Fruit fly (Drosophila melanogaster) whole organism, embryonic: ENCODE measurements around the gene CG4968.
A peak's percentile ranks its signal among the peaks of the same experiment; 100 is the strongest.

ENCODE experiments used
- B-H2 ChIP-seq: fragments of 200-800 bp; sonication (Bioruptor generic); optimal IDR thresholded peaks from 2 replicates; lab custom pipeline; 2018; ENCODE audit warnings: missing biosample characterization, mild to moderate bottlenecking, missing genetic modification characterization
- BEAF-32 ChIP-seq: fragments of 200-800 bp; sonication (Bioruptor generic); optimal IDR thresholded peaks from 3 replicates; lab custom pipeline; 2017; ENCODE audit warnings: missing biosample characterization, missing genetic modification characterization, mild to moderate bottlenecking, moderate library complexity, missing genetic modification reagents
- CG10462 ChIP-seq: fragments of 200-800 bp; sonication (Bioruptor generic); optimal IDR thresholded peaks from 2 replicates; lab custom pipeline; 2016; ENCODE audit warnings: missing biosample characterization, missing genetic modification characterization
- CG13287 ChIP-seq: fragments of 200-800 bp; sonication (Bioruptor generic); IDR thresholded peaks from 2 replicates; pipeline ENCODE4 v1.3.6; 2022; ENCODE audit warnings: missing biosample characterization, missing genetic modification characterization; ENCODE audit not compliant: partially characterized antibody
- CG1647 ChIP-seq: fragments of 200-800 bp; sonication (Bioruptor generic); optimal IDR thresholded peaks from 3 replicates; lab custom pipeline; 2016; ENCODE audit warnings: missing biosample characterization, missing genetic modification characterization
- CG16779 ChIP-seq: fragments of 200-800 bp; sonication (Bioruptor generic); IDR thresholded peaks from 2 replicates; pipeline ENCODE4 v1.3.6; 2022; ENCODE audit warnings: missing biosample characterization, missing genetic modification characterization
- CG18262 ChIP-seq: fragments of 200-800 bp; optimal IDR thresholded peaks from 3 replicates; lab custom pipeline; 2019; ENCODE audit warnings: missing biosample characterization, mild to moderate bottlenecking, missing genetic modification characterization, moderate library complexity
- CG2116 ChIP-seq: fragments of 200-800 bp; sonication (Bioruptor generic); optimal IDR thresholded peaks from 3 replicates; lab custom pipeline; 2018; ENCODE audit warnings: missing biosample characterization, mild to moderate bottlenecking, missing genetic modification characterization
- CG30020 ChIP-seq: fragments of 200-800 bp; optimal IDR thresholded peaks from 2 replicates; lab custom pipeline; 2019; ENCODE audit warnings: missing biosample characterization, mild to moderate bottlenecking, missing genetic modification characterization, moderate library complexity
- CG30403 ChIP-seq: fragments of 200-800 bp; sonication (Bioruptor generic); optimal IDR thresholded peaks from 3 replicates; lab custom pipeline; 2016; ENCODE audit warnings: missing biosample characterization, missing genetic modification characterization
- CG32532 ChIP-seq: fragments of 200-800 bp; sonication (Bioruptor generic); IDR thresholded peaks from 2 replicates; pipeline ENCODE4 v1.3.6; 2022; ENCODE audit warnings: missing biosample characterization, missing genetic modification characterization
- CG34376 ChIP-seq: fragments of 200-800 bp; sonication (Bioruptor generic); optimal IDR thresholded peaks from 2 replicates; lab custom pipeline; 2018; ENCODE audit warnings: missing biosample characterization, mild to moderate bottlenecking, missing genetic modification characterization
- CG3995 ChIP-seq: fragments of 200-800 bp; sonication (Bioruptor generic); optimal IDR thresholded peaks from 3 replicates; lab custom pipeline; 2016; ENCODE audit warnings: missing biosample characterization, missing genetic modification characterization
- CG7839 ChIP-seq: fragments of 200-800 bp; sonication (Bioruptor generic); optimal IDR thresholded peaks from 3 replicates; lab custom pipeline; 2018; ENCODE audit warnings: missing biosample characterization, mild to moderate bottlenecking, missing genetic modification characterization, moderate library complexity
- CG8290 ChIP-seq, 3 experiments: fragments of 200-800 bp; sonication (Bioruptor generic); optimal IDR thresholded peaks; 2 replicates each; lab custom pipeline; 2016 to 2019; ENCODE audit warnings: missing biosample characterization in 3 of 3, missing genetic modification characterization in 3 of 3, mild to moderate bottlenecking in 2 of 3, moderate library complexity in 1 of 3
- CG8388 ChIP-seq: fragments of 200-800 bp; sonication (Bioruptor generic); optimal IDR thresholded peaks from 2 replicates; lab custom pipeline; 2019; ENCODE audit warnings: missing biosample characterization, mild to moderate bottlenecking, missing genetic modification characterization, moderate library complexity
- CG9437 ChIP-seq: fragments of 200-800 bp; sonication (Bioruptor generic); optimal IDR thresholded peaks from 2 replicates; lab custom pipeline; 2018; ENCODE audit warnings: missing biosample characterization, mild to moderate bottlenecking, missing genetic modification characterization
- D19B ChIP-seq: fragments of 200-800 bp; sonication (Bioruptor generic); optimal IDR thresholded peaks from 2 replicates; lab custom pipeline; 2017; ENCODE audit warnings: missing biosample characterization, mild to moderate bottlenecking, missing genetic modification characterization
- Dll ChIP-seq: fragments of 200-800 bp; sonication (Bioruptor generic); IDR thresholded peaks from 4 replicates; pipeline ENCODE4 v1.3.6; 2022; ENCODE audit warnings: missing biosample characterization, missing genetic modification characterization; ENCODE audit not compliant: partially characterized antibody
- Dref ChIP-seq: fragments of 200-800 bp; sonication (Bioruptor generic); IDR thresholded peaks from 2 replicates; pipeline ENCODE4 v1.3.6; 2022; ENCODE audit warnings: missing biosample characterization, missing genetic modification characterization
- E2f2 ChIP-seq: fragments of 200-800 bp; sonication (Bioruptor generic); IDR thresholded peaks from 2 replicates; pipeline ENCODE4 v1.3.6; 2022; ENCODE audit warnings: missing biosample characterization, missing genetic modification characterization
- Eip74EF ChIP-seq, 2 experiments: fragments of 200-800 bp in 1 of 2; fragments of >200 bp in 1 of 2; sonication (Bioruptor generic) in 1 of 2; optimal IDR thresholded peaks; 2 replicates each; lab custom pipeline; 2017 to 2019; ENCODE audit warnings: missing biosample characterization in 2 of 2, missing genetic modification characterization in 2 of 2, mild to moderate bottlenecking in 1 of 2, moderate library complexity in 1 of 2
- Ets65A ChIP-seq: fragments of 200-800 bp; sonication (Bioruptor generic); peaks from one replicate; lab custom pipeline; 2016; ENCODE audit warnings: missing biosample characterization, missing genetic modification characterization
- Hr3 ChIP-seq: fragments of 200-800 bp; sonication (Bioruptor generic); optimal IDR thresholded peaks from 3 replicates; lab custom pipeline; 2016; ENCODE audit warnings: missing biosample characterization, missing genetic modification characterization
- Hr51 ChIP-seq, 2 experiments: fragments of 200-800 bp; sonication (Bioruptor generic); optimal IDR thresholded peaks; 2 replicates in 1 of 2; 3 replicates in 1 of 2; lab custom pipeline; 2016 to 2018; ENCODE audit warnings: missing biosample characterization in 2 of 2, missing genetic modification characterization in 2 of 2, mild to moderate bottlenecking in 1 of 2, moderate library complexity in 1 of 2
- MBD-R2 ChIP-seq: fragments of 200-800 bp; sonication (Bioruptor generic); IDR thresholded peaks from 2 replicates; pipeline ENCODE4 v1.3.6; 2022; ENCODE audit warnings: missing biosample characterization, missing genetic modification characterization
- MESR4 ChIP-seq: fragments of 200-800 bp; sonication (Bioruptor generic); optimal IDR thresholded peaks from 2 replicates; lab custom pipeline; 2018; ENCODE audit warnings: missing biosample characterization, mild to moderate bottlenecking, missing genetic modification characterization, moderate library complexity
- Med ChIP-seq: fragments of 200-800 bp; sonication (Bioruptor generic); peaks from one replicate; lab custom pipeline; 2016; ENCODE audit warnings: missing biosample characterization, missing genetic modification characterization, mild to moderate bottlenecking, inconsistent platforms, moderate library complexity
- Nf-YC ChIP-seq: fragments of 200-800 bp; optimal IDR thresholded peaks from 3 replicates; lab custom pipeline; 2019; ENCODE audit warnings: missing biosample characterization, mild to moderate bottlenecking, missing genetic modification characterization, moderate library complexity
- Six4 ChIP-seq: fragments of 200-800 bp; sonication (Bioruptor generic); optimal IDR thresholded peaks from 2 replicates; lab custom pipeline; 2016; ENCODE audit warnings: missing biosample characterization, missing genetic modification characterization
- Sox100B ChIP-seq: fragments of 200-800 bp; sonication (Bioruptor generic); optimal IDR thresholded peaks from 3 replicates; lab custom pipeline; 2018; ENCODE audit warnings: missing biosample characterization, mild to moderate bottlenecking, missing genetic modification characterization
- Xrp1 ChIP-seq: fragments of 200-800 bp; sonication (Bioruptor generic); IDR thresholded peaks from 2 replicates; pipeline ENCODE4 v1.3.6; 2022; ENCODE audit warnings: missing biosample characterization, missing genetic modification characterization
- YL-1 ChIP-seq: fragments of 200-800 bp; sonication (Bioruptor generic); optimal IDR thresholded peaks from 3 replicates; lab custom pipeline; 2017; ENCODE audit warnings: missing biosample characterization, mild to moderate bottlenecking, missing genetic modification characterization
- amos ChIP-seq: fragments of 200-800 bp; sonication (Bioruptor generic); IDR thresholded peaks from 2 replicates; pipeline ENCODE4 v1.3.6; 2022; ENCODE audit warnings: missing biosample characterization, missing genetic modification characterization; ENCODE audit not compliant: partially characterized antibody
- ci ChIP-seq: fragments of 200-800 bp; sonication (Bioruptor generic); IDR thresholded peaks from 3 replicates; pipeline ENCODE4 v1.3.6; 2022; ENCODE audit warnings: missing biosample characterization, missing genetic modification characterization
- gsb-n ChIP-seq: fragments of 200-800 bp; sonication (Bioruptor generic); optimal IDR thresholded peaks from 3 replicates; lab custom pipeline; 2018; ENCODE audit warnings: missing biosample characterization, mild to moderate bottlenecking, missing genetic modification characterization
- hbn ChIP-seq: fragments of 200-800 bp; sonication (Bioruptor generic); IDR thresholded peaks from 2 replicates; pipeline ENCODE4 v1.3.6; 2022; ENCODE audit warnings: missing biosample characterization, missing genetic modification characterization; ENCODE audit not compliant: partially characterized antibody
- inv ChIP-seq: fragments of 200-800 bp; sonication (Bioruptor generic); IDR thresholded peaks from 2 replicates; pipeline ENCODE4 v1.3.6; 2022; ENCODE audit warnings: missing biosample characterization, missing genetic modification characterization; ENCODE audit not compliant: partially characterized antibody
- knrl ChIP-seq: fragments of 200-800 bp; sonication (Bioruptor generic); IDR thresholded peaks from 3 replicates; pipeline ENCODE4 v1.3.6; 2022; ENCODE audit warnings: missing biosample characterization, missing genetic modification characterization; ENCODE audit not compliant: partially characterized antibody
- nom ChIP-seq: fragments of 200-800 bp; sonication (Bioruptor generic); optimal IDR thresholded peaks from 2 replicates; lab custom pipeline; 2017; ENCODE audit warnings: missing biosample characterization, missing genetic modification characterization, mild to moderate bottlenecking, moderate library complexity, missing genetic modification reagents
- prd ChIP-seq, 3 experiments: fragments of >200 bp in 2 of 3; fragments of 200-800 bp in 1 of 3; sonication (Bioruptor generic) in 1 of 3; optimal IDR thresholded peaks in 2 of 3; IDR thresholded peaks in 1 of 3; 2 replicates in 2 of 3; 3 replicates in 1 of 3; pipeline versions ENCODE4 v1.3.6 to Lab custom; 2017 to 2022; ENCODE audit warnings: missing biosample characterization in 1 of 3, missing genetic modification characterization in 1 of 3
- ranshi ChIP-seq: fragments of 200-800 bp; sonication (Bioruptor generic); IDR thresholded peaks from 2 replicates; pipeline ENCODE4 v1.3.6; 2022; ENCODE audit warnings: missing biosample characterization, missing genetic modification characterization
- row ChIP-seq: fragments of 200-800 bp; sonication (Bioruptor generic); IDR thresholded peaks from 3 replicates; pipeline ENCODE4 v1.3.6; 2022; ENCODE audit warnings: missing biosample characterization, missing genetic modification characterization
- run ChIP-seq: fragments of 200-800 bp; sonication (Bioruptor generic); optimal IDR thresholded peaks from 3 replicates; lab custom pipeline; 2018; ENCODE audit warnings: missing biosample characterization, mild to moderate bottlenecking, missing genetic modification characterization
- sd ChIP-seq: fragments of 200-800 bp; sonication (Bioruptor generic); optimal IDR thresholded peaks from 3 replicates; lab custom pipeline; 2018; ENCODE audit warnings: missing biosample characterization, mild to moderate bottlenecking, missing genetic modification characterization, moderate library complexity
- sens ChIP-seq: fragments of 200-800 bp; sonication (Bioruptor generic); peaks from one replicate; lab custom pipeline; 2016; ENCODE audit warnings: missing biosample characterization, missing genetic modification characterization
- slou ChIP-seq: fragments of 200-800 bp; sonication (Bioruptor generic); optimal IDR thresholded peaks from 3 replicates; lab custom pipeline; 2016; ENCODE audit warnings: missing biosample characterization, missing genetic modification characterization
- unpg ChIP-seq: fragments of 200-800 bp; sonication (Bioruptor generic); optimal IDR thresholded peaks from 3 replicates; lab custom pipeline; 2018; ENCODE audit warnings: missing biosample characterization, mild to moderate bottlenecking, missing genetic modification characterization, moderate library complexity

The CG4968 gene

DNA sequence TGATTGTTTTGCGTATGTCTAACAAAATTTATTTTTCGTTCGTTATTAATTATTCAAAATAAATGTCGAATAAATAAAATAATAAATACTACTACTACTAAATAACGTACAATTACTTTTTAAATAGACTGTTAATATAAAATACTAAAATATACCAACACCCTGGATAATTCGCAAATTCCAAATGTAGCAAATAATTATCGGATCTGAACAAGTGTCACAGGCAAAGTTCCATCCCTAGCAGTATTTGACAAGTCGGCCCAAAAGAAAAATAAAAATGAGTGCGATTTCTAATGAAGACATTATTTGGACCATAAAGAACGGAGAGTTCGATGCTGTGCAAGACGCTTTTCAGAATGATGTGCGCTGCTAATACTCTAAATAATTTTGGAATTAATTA is 34.7 kb downstream of the CG4968 start, which contains the start of gene CG31715 (continued):
- TF ChIP-seq D19B (GFP tag; lab: Kevin White, UChicago) = no peak
- peak; percentile 21 for TF ChIP-seq YL-1
- TF ChIP-seq hbn (GFP tag; lab: Robert Waterston, UW) = peak; percentile 42; the same call in 1 of the 2 replicates
- peak; percentile 37; the same call in 1 of the 2 replicates for TF ChIP-seq E2f2 (GFP tag; lab: Robert Waterston, UW)
- peak; percentile 99 for TF ChIP-seq CG8388 (GFP tag; lab: Kevin White, UChicago)
- peak; percentile 40 for TF ChIP-seq unpg
- no peak for TF ChIP-seq prd (optimal IDR thresholded peaks at IDR 0.05; lab: Kevin White, UChicago)
- no peak for TF ChIP-seq prd (GFP tag; IDR thresholded peaks at IDR 0.05; lab: Robert Waterston, UW)
- peak; percentile 29; the same call in 1 of the 2 replicates for TF ChIP-seq inv (GFP tag; lab: Robert Waterston, UW)
- TF ChIP-seq CG3995 = peak; percentile 23
- TF ChIP-seq CG18262 = peak; percentile 10
- TF ChIP-seq Dref = peak; percentile 57
- TF ChIP-seq Nf-YC (tag; lab: Kevin White, UChicago) = peak; percentile 14
- peak; percentile 18 for TF ChIP-seq Sox100B (GFP tag; lab: Kevin White, UChicago)
- TF ChIP-seq Dll (GFP tag; lab: Robert Waterston, UW) = peak; percentile 64
- TF ChIP-seq ci (GFP tag; lab: Robert Waterston, UW) = no peak
- peak; percentile 13 for TF ChIP-seq CG7839 (tag; lab: Kevin White, UChicago)
- TF ChIP-seq nom (GFP tag; lab: Kevin White, UChicago) = no peak
- peak; percentile 58; the same call in 1 of the 2 replicates for TF ChIP-seq CG32532 (GFP tag; lab: Robert Waterston, UW)
- TF ChIP-seq CG30403 (GFP tag; lab: Kevin White, UChicago) = peak; percentile 16
- TF ChIP-seq sd (tag; lab: Kevin White, UChicago) = peak; percentile 87
- TF ChIP-seq B-H2 (GFP tag; lab: Kevin White, UChicago) = peak; percentile 19
- 0 out of 2 replicates have a peak, but pooled peaks have one; percentile 22 for TF ChIP-seq Xrp1 (GFP tag; lab: Robert Waterston, UW)
- no peak for TF ChIP-seq slou
- peak; percentile 37 for TF ChIP-seq Hr3
- TF ChIP-seq gsb-n (tag; lab: Kevin White, UChicago) = peak; percentile 18
- TF ChIP-seq Eip74EF (GFP tag; optimal IDR thresholded peaks at IDR 0.05; lab: Kevin White, UChicago) = no peak
- TF ChIP-seq CG13287 (GFP tag; lab: Robert Waterston, UW) = peak; percentile 63
- peak; percentile 19 for TF ChIP-seq CG8290 (GFP tag; optimal IDR thresholded peaks at IDR 0.05; lab: Kevin White, UChicago)
- TF ChIP-seq CG8290 (tag; optimal IDR thresholded peaks at IDR 0.05; lab: Kevin White, UChicago) = peak in 1 of 2 experiments; percentile 40
- peak; percentile 5 for TF ChIP-seq CG34376 (GFP tag; lab: Kevin White, UChicago)
- TF ChIP-seq BEAF-32 (GFP tag; lab: Kevin White, UChicago) = peak; percentile 67
- TF ChIP-seq ranshi (GFP tag; lab: Robert Waterston, UW) = peak; percentile 53; the same call in 1 of the 2 replicates
- TF ChIP-seq CG30020 (tag; lab: Kevin White, UChicago) = peak; percentile 78
- peak; percentile 4 for TF ChIP-seq CG10462
- TF ChIP-seq CG9437 (GFP tag; lab: Kevin White, UChicago) = no peak
- TF ChIP-seq Med = peak; percentile 79
- TF ChIP-seq Hr51 (GFP tag; optimal IDR thresholded peaks at IDR 0.05; lab: Kevin White, UChicago) = peak in 1 of 2 experiments; percentile 18
- TF ChIP-seq amos = peak; percentile 60; the same call in 1 of the 2 replicates
- TF ChIP-seq row (GFP tag; lab: Robert Waterston, UW) = peak; percentile 81
- TF ChIP-seq Six4 (GFP tag; lab: Kevin White, UChicago) = no peak
- TF ChIP-seq run = no peak
- peak; percentile 39 for TF ChIP-seq CG2116 (GFP tag; lab: Kevin White, UChicago)
- no peak for TF ChIP-seq CG16779 (GFP tag; lab: Robert Waterston, UW)
- TF ChIP-seq CG1647 = no peak
- peak; percentile 25 for TF ChIP-seq MESR4 (GFP tag; lab: Kevin White, UChicago)
- peak; percentile 51 for TF ChIP-seq Ets65A
- TF ChIP-seq sens (GFP tag; lab: Kevin White, UChicago) = peak; percentile 77
- TF ChIP-seq knrl (GFP tag; lab: Robert Waterston, UW) = 0 out of 3 replicates have a peak, but pooled peaks have one; percentile 28
- TF ChIP-seq MBD-R2 (GFP tag; lab: Robert Waterston, UW) = peak; percentile 66
